4 worm cellular contexts compared by ENCODE assay signal in the genomic region with DNA sequence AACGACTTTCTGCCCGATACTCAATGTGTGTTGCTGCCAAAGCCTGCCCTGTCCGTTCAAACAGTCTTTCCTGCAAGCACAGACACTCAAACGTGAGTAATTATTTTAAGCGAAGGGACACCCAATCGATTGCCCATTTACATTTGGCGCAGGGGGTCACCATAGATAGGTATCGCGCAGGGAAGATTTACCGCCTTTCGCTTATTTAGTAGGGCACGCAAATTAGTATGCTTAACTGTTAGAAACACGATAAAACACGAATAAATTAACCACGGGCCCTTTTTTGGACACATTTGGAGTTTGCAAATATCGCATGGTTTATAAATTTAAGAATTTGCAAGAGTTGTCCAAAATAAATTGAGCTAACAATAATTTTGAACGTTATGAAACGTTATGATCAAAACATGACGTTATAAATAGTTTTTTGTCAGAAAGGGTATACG.
TF ChIP-seq lines count a peak whose summit lies in the region.

No protein-coding gene starts in this region.

TF ChIP-seq in whole organism, L2 larva, 48 proteins besides CTCF, POLR2A, EP300 and RAD21 (continued from another document):
- TF ChIP-seq aly-2 (tag; optimal IDR thresholded peaks at IDR 0.05; lab: Kevin White, UChicago) = peak; percentile 87
- TF ChIP-seq lin-13 (GFP tag; optimal IDR thresholded peaks at IDR 0.05; lab: Kevin White, UChicago) = peak; percentile 99
- peak; percentile 77 for TF ChIP-seq mbf-1 (tag; optimal IDR thresholded peaks at IDR 0.05; lab: Kevin White, UChicago)
- peak; percentile 99 for TF ChIP-seq F13H6.1 (tag; optimal IDR thresholded peaks at IDR 0.05; lab: Kevin White, UChicago)
- peak; percentile 97 for TF ChIP-seq ztf-4 (tag; optimal IDR thresholded peaks at IDR 0.05; lab: Kevin White, UChicago)
- peak; percentile 99 for TF ChIP-seq nhr-25 (tag; optimal IDR thresholded peaks at IDR 0.05; lab: Kevin White, UChicago)
- peak; percentile 50 for TF ChIP-seq elt-1 (tag; optimal IDR thresholded peaks at IDR 0.05; lab: Kevin White, UChicago)
- peak; percentile 99 for TF ChIP-seq ceh-16 (tag; optimal IDR thresholded peaks at IDR 0.05; lab: Kevin White, UChicago)
- peak; percentile 99 for TF ChIP-seq sma-3 (GFP tag; optimal IDR thresholded peaks at IDR 0.05; lab: Kevin White, UChicago)
- TF ChIP-seq sma-9 (GFP tag; optimal IDR thresholded peaks at IDR 0.05; lab: Kevin White, UChicago) = peak; percentile 99
- TF ChIP-seq sma-9 (tag; optimal IDR thresholded peaks at IDR 0.05; lab: Kevin White, UChicago) = peak; percentile 95
- peak; percentile 76 for TF ChIP-seq nhr-11 (tag; optimal IDR thresholded peaks at IDR 0.05; lab: Kevin White, UChicago)
- TF ChIP-seq blmp-1 (tag; optimal IDR thresholded peaks at IDR 0.05; lab: Kevin White, UChicago; ENCODE audit: insufficient read depth) = peak; percentile 82
- peak; percentile 56 for TF ChIP-seq ama-1 (optimal IDR thresholded peaks at IDR 0.05; lab: Kevin White, UChicago)
- peak; percentile 100 for TF ChIP-seq crh-2 (tag; optimal IDR thresholded peaks at IDR 0.05; lab: Kevin White, UChicago)
- TF ChIP-seq unc-55 (GFP tag; optimal IDR thresholded peaks at IDR 0.05; lab: Kevin White, UChicago) = peak; percentile 100
- peak; percentile 99 for TF ChIP-seq nhr-10 (tag; optimal IDR thresholded peaks at IDR 0.05; lab: Kevin White, UChicago)
- TF ChIP-seq peb-1 (tag; optimal IDR thresholded peaks at IDR 0.05; lab: Kevin White, UChicago) = peak; percentile 50
- peak; percentile 95 for TF ChIP-seq ztf-1 (GFP tag; conservative IDR thresholded peaks at IDR 0.05; lab: Robert Waterston, UW)
- TF ChIP-seq zag-1 (tag; optimal IDR thresholded peaks at IDR 0.05; lab: Kevin White, UChicago) = peak; percentile 98
- peak; percentile 100 for TF ChIP-seq nhr-21 (tag; optimal IDR thresholded peaks at IDR 0.05; lab: Kevin White, UChicago)
- peak; percentile 97 for TF ChIP-seq unc-39 (tag; optimal IDR thresholded peaks at IDR 0.05; lab: Kevin White, UChicago)
- peak; percentile 97 for TF ChIP-seq lsy-2 (tag; optimal IDR thresholded peaks at IDR 0.05; lab: Kevin White, UChicago)
- TF ChIP-seq elt-3 (tag; optimal IDR thresholded peaks at IDR 0.05; lab: Kevin White, UChicago) = peak; percentile 95
- no peak for TF ChIP-seq alr-1 (tag; optimal IDR thresholded peaks at IDR 0.05; lab: Kevin White, UChicago)
- TF ChIP-seq C34F6.9 (tag; optimal IDR thresholded peaks at IDR 0.05; lab: Kevin White, UChicago) = peak; percentile 98
- TF ChIP-seq R02D3.7 (tag; optimal IDR thresholded peaks at IDR 0.05; lab: Kevin White, UChicago) = peak; percentile 81
- peak; percentile 96 for TF ChIP-seq gmeb-1 (tag; optimal IDR thresholded peaks at IDR 0.05; lab: Kevin White, UChicago)

TF ChIP-seq in whole organism, L4 larva, 104 proteins besides CTCF, POLR2A, EP300 and RAD21 (continued from another document and continues in another):
- TF ChIP-seq zip-11 (GFP tag; IDR thresholded peaks at IDR 0.05; lab: Robert Waterston, UW) (0 out of 2 replicates have a peak, but pooled peaks have one; percentile 38), aha-1 (tag; lab: Kevin White, UChicago) (peak; percentile 100), ceh-20 (GFP tag; IDR thresholded peaks at IDR 0.05; lab: Robert Waterston, UW) (peak; percentile 99), Y48G9A.11 (GFP tag; IDR thresholded peaks at IDR 0.05; lab: Robert Waterston, UW) (0 out of 2 replicates have a peak, but pooled peaks have one; percentile 42), dmd-9 (GFP tag; IDR thresholded peaks at IDR 0.05; lab: Robert Waterston, UW) (peak; percentile 94), T20F7.1 (GFP tag; optimal IDR thresholded peaks at IDR 0.05; lab: Kevin White, UChicago) (peak; percentile 94), snpc-1.2 (GFP tag; IDR thresholded peaks at IDR 0.05; lab: Robert Waterston, UW) (no peak), Y105C5A.15 (GFP tag; IDR thresholded peaks at IDR 0.05; lab: Robert Waterston, UW) (peak; percentile 92), madf-9 (GFP tag; conservative IDR thresholded peaks at IDR 0.05; lab: Robert Waterston, UW) (peak; percentile 99), daf-16 (GFP tag; optimal IDR thresholded peaks at IDR 0.05; lab: Kevin White, UChicago) (peak; percentile 97 to 98), daf-16 (tag; optimal IDR thresholded peaks at IDR 0.05; lab: Kevin White, UChicago) (peak; percentile 96), pha-4 (GFP tag; IDR thresholded peaks at IDR 0.05; lab: Robert Waterston, UW) (peak; percentile 97), pha-4 (tag; optimal IDR thresholded peaks at IDR 0.05; lab: Kevin White, UChicago) (peak; percentile 88), jun-1 (tag; optimal IDR thresholded peaks at IDR 0.05; lab: Kevin White, UChicago) (peak; percentile 100), tag-97 (GFP tag; IDR thresholded peaks at IDR 0.05; lab: Robert Waterston, UW) (peak; percentile 91; the same call in 1 of the 2 replicates), ceh-62 (tag; optimal IDR thresholded peaks at IDR 0.05; lab: Kevin White, UChicago) (no peak), zfp-3 (GFP tag; conservative IDR thresholded peaks at IDR 0.05; lab: Robert Waterston, UW) (peak; percentile 97), unc-62 (GFP tag; optimal IDR thresholded peaks at IDR 0.05 in 1 of 2; lab: Kevin White, UChicago) (peak; percentile 93 to 100), unc-62 (tag; optimal IDR thresholded peaks at IDR 0.05; lab: Kevin White, UChicago) (peak; percentile 91), daf-19 (GFP tag; conservative IDR thresholded peaks at IDR 0.05; lab: Robert Waterston, UW) (peak; percentile 97), nhr-102 (tag; optimal IDR thresholded peaks at IDR 0.05; lab: Kevin White, UChicago) (peak; percentile 100), ceh-28 (tag; optimal IDR thresholded peaks at IDR 0.05; lab: Kevin White, UChicago) (peak; percentile 96), mdl-1 (tag; optimal IDR thresholded peaks at IDR 0.05; lab: Kevin White, UChicago) (peak; percentile 95), nhr-76 (tag; optimal IDR thresholded peaks at IDR 0.05; lab: Kevin White, UChicago) (peak; percentile 84), mxl-3 (GFP tag; optimal IDR thresholded peaks at IDR 0.05; lab: Kevin White, UChicago) (peak; percentile 97), snpc-4 (tag; optimal IDR thresholded peaks at IDR 0.05; lab: Kevin White, UChicago) (peak; percentile 62), egl-27 (tag; optimal IDR thresholded peaks at IDR 0.05; lab: Kevin White, UChicago) (peak; percentile 95), cey-2 (tag; optimal IDR thresholded peaks at IDR 0.05; lab: Kevin White, UChicago; ENCODE audit: borderline replicate concordance, insufficient read depth) (peak; percentile 56), aly-2 (tag; optimal IDR thresholded peaks at IDR 0.05; lab: Kevin White, UChicago) (no peak), nhr-237 (tag; optimal IDR thresholded peaks at IDR 0.05; lab: Kevin White, UChicago) (peak; percentile 95), skn-1 (tag; optimal IDR thresholded peaks at IDR 0.05; lab: Kevin White, UChicago) (peak; percentile 72), hif-1 (tag; optimal IDR thresholded peaks at IDR 0.05; lab: Kevin White, UChicago) (peak; percentile 85 to 92), sdz-12 (GFP tag; optimal IDR thresholded peaks at IDR 0.05; lab: Kevin White, UChicago) (peak; percentile 85)

TF ChIP-seq in whole organism, late embryonic, 69 proteins besides CTCF, POLR2A, EP300 and RAD21 (continued from another document and continues in another):
- TF ChIP-seq dve-1 (tag; optimal IDR thresholded peaks at IDR 0.05; lab: Kevin White, UChicago) (peak; percentile 98), ceh-19 (GFP tag; optimal IDR thresholded peaks at IDR 0.05; lab: Kevin White, UChicago) (peak; percentile 52), pqm-1 (tag; optimal IDR thresholded peaks at IDR 0.05; lab: Kevin White, UChicago) (peak; percentile 91), hlh-6 (tag; optimal IDR thresholded peaks at IDR 0.05; lab: Kevin White, UChicago) (peak; percentile 71), fkh-10 (GFP tag; optimal IDR thresholded peaks at IDR 0.05; lab: Kevin White, UChicago) (peak; percentile 87), sdc-2 (tag; optimal IDR thresholded peaks at IDR 0.05; lab: Kevin White, UChicago) (peak; percentile 100), sox-4 (tag; optimal IDR thresholded peaks at IDR 0.05; lab: Kevin White, UChicago) (peak; percentile 69), ttx-3 (tag; optimal IDR thresholded peaks at IDR 0.05; lab: Kevin White, UChicago) (peak; percentile 72), lin-11 (tag; optimal IDR thresholded peaks at IDR 0.05; lab: Kevin White, UChicago) (peak; percentile 53), ceh-14 (tag; optimal IDR thresholded peaks at IDR 0.05; lab: Kevin White, UChicago) (peak; percentile 92), nhr-232 (tag; optimal IDR thresholded peaks at IDR 0.05; lab: Kevin White, UChicago) (no peak), unc-42 (tag; optimal IDR thresholded peaks at IDR 0.05; lab: Kevin White, UChicago) (peak; percentile 98), ztf-16 (tag; optimal IDR thresholded peaks at IDR 0.05; lab: Kevin White, UChicago) (peak; percentile 97), nfya-1 (tag; optimal IDR thresholded peaks at IDR 0.05; lab: Kevin White, UChicago) (peak; percentile 98), ceh-18 (tag; optimal IDR thresholded peaks at IDR 0.05; lab: Kevin White, UChicago) (peak; percentile 100), C08G9.2 (tag; optimal IDR thresholded peaks at IDR 0.05; lab: Kevin White, UChicago) (peak; percentile 78), eyg-1 (tag; optimal IDR thresholded peaks at IDR 0.05; lab: Kevin White, UChicago) (peak; percentile 79), ceh-34 (tag; optimal IDR thresholded peaks at IDR 0.05; lab: Kevin White, UChicago) (peak; percentile 93), fax-1 (tag; optimal IDR thresholded peaks at IDR 0.05; lab: Kevin White, UChicago) (peak; percentile 66), hlh-15 (tag; optimal IDR thresholded peaks at IDR 0.05; lab: Kevin White, UChicago) (peak; percentile 54), pha-2 (tag; optimal IDR thresholded peaks at IDR 0.05; lab: Kevin White, UChicago) (peak; percentile 6), unc-55 (GFP tag; optimal IDR thresholded peaks at IDR 0.05; lab: Kevin White, UChicago) (peak; percentile 27), syd-9 (tag; optimal IDR thresholded peaks at IDR 0.05; lab: Kevin White, UChicago) (peak; percentile 70), odd-2 (tag; optimal IDR thresholded peaks at IDR 0.05; lab: Kevin White, UChicago) (peak; percentile 8), ceh-9 (tag; optimal IDR thresholded peaks at IDR 0.05; lab: Kevin White, UChicago) (no peak), gmeb-2 (tag; optimal IDR thresholded peaks at IDR 0.05; lab: Kevin White, UChicago) (peak; percentile 48), che-1 (tag; optimal IDR thresholded peaks at IDR 0.05; lab: Kevin White, UChicago) (no peak), lim-6 (tag; optimal IDR thresholded peaks at IDR 0.05; lab: Kevin White, UChicago) (peak; percentile 51), ref-2 (tag; optimal IDR thresholded peaks at IDR 0.05; lab: Kevin White, UChicago) (peak; percentile 97), ceh-48 (tag; optimal IDR thresholded peaks at IDR 0.05; lab: Kevin White, UChicago) (peak; percentile 97), ceh-31 (tag; optimal IDR thresholded peaks at IDR 0.05; lab: Kevin White, UChicago) (peak; percentile 98), pag-3 (tag; optimal IDR thresholded peaks at IDR 0.05; lab: Kevin White, UChicago; ENCODE audit: borderline replicate concordance) (no peak), ets-4 (tag; optimal IDR thresholded peaks at IDR 0.05; lab: Kevin White, UChicago) (peak; percentile 80), madf-2 (tag; optimal IDR thresholded peaks at IDR 0.05; lab: Kevin White, UChicago) (peak; percentile 83), unc-86 (tag; optimal IDR thresholded peaks at IDR 0.05; lab: Kevin White, UChicago) (peak; percentile 89), ceh-22 (tag; optimal IDR thresholded peaks at IDR 0.05; lab: Kevin White, UChicago) (peak; percentile 92)

TF ChIP-seq in whole organism, mixed stage, embryonic, 35 proteins besides CTCF, POLR2A, EP300 and RAD21 (continued from another document):
- peak; percentile 74 for TF ChIP-seq ceh-43 (GFP tag; optimal IDR thresholded peaks at IDR 0.05; lab: Kevin White, UChicago)
- TF ChIP-seq sptf-1 (tag; optimal IDR thresholded peaks at IDR 0.05; lab: Kevin White, UChicago) = peak; percentile 93
- peak; percentile 9 for TF ChIP-seq sem-2 (GFP tag; optimal IDR thresholded peaks at IDR 0.05; lab: Kevin White, UChicago)
- TF ChIP-seq unc-39 (tag; optimal IDR thresholded peaks at IDR 0.05; lab: Kevin White, UChicago) = peak; percentile 96
- TF ChIP-seq cnd-1 (tag; optimal IDR thresholded peaks at IDR 0.05; lab: Kevin White, UChicago) = peak; percentile 93
- peak; percentile 65 for TF ChIP-seq blmp-1 (tag; optimal IDR thresholded peaks at IDR 0.05; lab: Kevin White, UChicago)
- TF ChIP-seq tbx-8 (GFP tag; optimal IDR thresholded peaks at IDR 0.05; lab: Kevin White, UChicago) = peak; percentile 29
- TF ChIP-seq nhr-76 (tag; optimal IDR thresholded peaks at IDR 0.05; lab: Kevin White, UChicago) = peak; percentile 53
